Fruit fly (Drosophila melanogaster): Measurements from ENCODE around the gene CG32119.

Gene CG32119

DNA sequence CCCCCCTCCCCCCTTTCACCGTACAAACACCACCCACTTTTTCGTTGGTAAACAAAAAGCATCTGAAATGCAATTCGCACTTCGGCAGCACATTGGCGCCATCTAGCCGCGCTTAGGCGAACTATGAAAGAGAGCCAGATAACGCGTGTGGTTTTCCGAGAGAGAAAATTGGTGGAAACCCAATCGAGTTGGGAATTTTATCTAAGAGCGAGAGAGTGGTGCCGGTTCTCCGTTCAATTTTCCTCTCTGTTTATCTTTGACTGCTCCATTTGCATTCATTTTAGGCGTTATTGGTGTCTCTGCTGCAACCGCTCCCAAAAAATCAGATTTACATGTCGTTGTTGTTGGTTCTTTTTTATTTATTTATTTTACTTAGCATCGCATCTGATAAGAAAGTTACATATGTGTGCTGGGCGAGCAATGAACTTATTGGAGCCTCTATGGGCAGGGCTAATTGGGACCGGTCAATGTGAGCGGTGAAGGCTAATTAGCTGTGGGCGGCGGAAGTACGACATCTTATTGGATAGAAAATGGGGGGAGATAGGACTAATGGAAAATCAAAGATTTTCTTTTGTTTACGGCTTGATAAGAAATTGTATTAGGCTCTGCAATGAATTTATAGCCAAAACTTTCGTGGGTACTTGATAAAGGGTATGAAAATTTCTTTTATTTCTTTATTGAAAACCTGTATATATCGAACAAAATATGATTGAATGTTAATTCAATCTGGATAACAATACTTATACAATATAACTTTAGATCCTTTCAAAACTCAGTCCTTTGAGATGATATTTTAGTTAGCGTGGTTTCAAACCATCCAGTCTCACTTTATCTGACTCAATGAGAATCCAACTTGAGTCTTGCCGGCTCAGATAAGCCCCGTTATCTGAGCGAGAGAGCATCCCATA, 20.7 kb downstream of the CG32119 start (continued):
- TF ChIP-seq Drgx (GFP tag; IDR thresholded peaks at IDR 0.05) (0 out of 2 replicates have a peak, but pooled peaks have one; percentile 26), prd (optimal IDR thresholded peaks at IDR 0.05) (no peak), prd (GFP tag; IDR thresholded peaks at IDR 0.05) (no peak), Hsf (GFP tag; optimal IDR thresholded peaks at IDR 0.05) (no peak), kah (GFP tag; optimal IDR thresholded peaks at IDR 0.05) (no peak), Scr (GFP tag; IDR thresholded peaks at IDR 0.05; ENCODE audit: partially characterized antibody) (0 out of 2 replicates have a peak, but pooled peaks have one; percentile 6), CG15601 (tag; optimal IDR thresholded peaks at IDR 0.05) (no peak), tup (GFP tag; optimal IDR thresholded peaks at IDR 0.05) (no peak), shn (GFP tag; optimal IDR thresholded peaks at IDR 0.05) (no peak), tap (tag; optimal IDR thresholded peaks at IDR 0.05) (no peak), lola (GFP tag; optimal IDR thresholded peaks at IDR 0.05) (no peak), CG3281 (GFP tag; optimal IDR thresholded peaks at IDR 0.05) (no peak), CG13296 (GFP tag; optimal IDR thresholded peaks at IDR 0.05) (no peak), fd64A (GFP tag; optimal IDR thresholded peaks at IDR 0.05) (peak; percentile 31), Nf-YC (tag; optimal IDR thresholded peaks at IDR 0.05) (no peak), ci (GFP tag; IDR thresholded peaks at IDR 0.05) (peak; percentile 70; the same call in 2 of the 3 replicates), CG7963 (GFP tag; IDR thresholded peaks at IDR 0.05; ENCODE audit: partially characterized antibody) (no peak), nerfin-2 (GFP tag; IDR thresholded peaks at IDR 0.05; ENCODE audit: partially characterized antibody) (0 out of 2 replicates have a peak, but pooled peaks have one; percentile 16), ken (GFP tag; IDR thresholded peaks at IDR 0.05) (no peak), grau (tag; optimal IDR thresholded peaks at IDR 0.05) (no peak), CG15514 (GFP tag; optimal IDR thresholded peaks at IDR 0.05) (no peak), ro (GFP tag; IDR thresholded peaks at IDR 0.05) (no peak), CG4328 (GFP tag; optimal IDR thresholded peaks at IDR 0.05) (no peak), emc (GFP tag; optimal IDR thresholded peaks at IDR 0.05) (no peak), CG2116 (GFP tag; optimal IDR thresholded peaks at IDR 0.05) (no peak), CG14710 (tag; optimal IDR thresholded peaks at IDR 0.05) (no peak), Antp (GFP tag; optimal IDR thresholded peaks at IDR 0.05) (no peak), yki (optimal IDR thresholded peaks at IDR 0.05) (peak; percentile 77), ab (GFP tag; optimal IDR thresholded peaks at IDR 0.05) (no peak), CG1603 (tag; optimal IDR thresholded peaks at IDR 0.05) (no peak), cg (GFP tag; optimal IDR thresholded peaks at IDR 0.05) (peak; percentile 18), CG3407 (GFP tag; optimal IDR thresholded peaks at IDR 0.05) (no peak), p53 (GFP tag; optimal IDR thresholded peaks at IDR 0.05) (no peak), bowl (GFP tag; IDR thresholded peaks at IDR 0.05) (no peak), ranshi (GFP tag; IDR thresholded peaks at IDR 0.05) (no peak), fd3F (GFP tag; optimal IDR thresholded peaks at IDR 0.05) (no peak), CG32532 (GFP tag; IDR thresholded peaks at IDR 0.05) (peak; percentile 46; the same call in 1 of the 2 replicates), Ets97D (GFP tag; optimal IDR thresholded peaks at IDR 0.05) (no peak), fu2 (GFP tag; optimal IDR thresholded peaks at IDR 0.05) (no peak), CG17385 (GFP tag; optimal IDR thresholded peaks at IDR 0.05) (no peak), stc (GFP tag; IDR thresholded peaks at IDR 0.05) (0 out of 2 replicates have a peak, but pooled peaks have one; percentile 25), z (GFP tag; IDR thresholded peaks at IDR 0.05) (peak; percentile 98), bsh (GFP tag; optimal IDR thresholded peaks at IDR 0.05) (peak in 1 of 2 experiments; percentile 9), rib (GFP tag; IDR thresholded peaks at IDR 0.05) (no peak), HLHmδ (GFP tag; optimal IDR thresholded peaks at IDR 0.05) (peak; percentile 84), CG7839 (tag; optimal IDR thresholded peaks at IDR 0.05) (no peak), CG11247 (GFP tag; IDR thresholded peaks at IDR 0.05) (no peak), gsb (GFP tag; IDR thresholded peaks at IDR 0.05) (no peak), CG18476 (GFP tag; optimal IDR thresholded peaks at IDR 0.05) (no peak)

Measured in whole organism, embryonic.